Worm (Caenorhabditis elegans): ENCODE results near the gene F02H6.3.

Gene F02H6.3

DNA sequence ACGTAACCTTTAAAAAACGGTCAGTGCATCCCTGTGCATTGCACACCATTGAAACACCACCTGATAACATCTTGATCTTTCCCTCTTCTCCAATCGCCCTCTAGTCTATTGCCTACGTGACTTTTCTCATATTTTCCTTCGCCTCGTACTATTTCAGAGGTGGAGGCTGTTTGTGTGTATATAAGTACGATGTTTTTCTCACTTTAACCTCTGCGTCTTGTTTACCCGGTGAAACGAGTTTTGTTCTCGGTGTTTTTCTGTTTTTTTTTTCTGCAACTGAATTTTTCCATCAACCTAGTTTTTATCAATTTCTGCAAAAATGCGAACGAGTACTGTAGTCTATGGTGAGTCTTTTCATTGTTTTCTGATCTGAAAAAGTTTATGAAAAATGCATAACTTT, 16.5 kb downstream of the F02H6.3 start, which contains the start of gene sqrd-1:
TSS of gene sqrd-1 (plus strand) at position 158 of the 400 bp plus-strand sequence.
- TF ChIP-seq lir-3 (tag; optimal IDR thresholded peaks at IDR 0.05; ENCODE audit: poor library complexity), result no peak
- TF ChIP-seq ztf-4 (tag; optimal IDR thresholded peaks at IDR 0.05), result no peak
- no peak for TF ChIP-seq nhr-28 (tag; optimal IDR thresholded peaks at IDR 0.05)
- peak; percentile 40 for TF ChIP-seq rnt-1 (tag; optimal IDR thresholded peaks at IDR 0.05)
- TF ChIP-seq nhr-237 (tag; optimal IDR thresholded peaks at IDR 0.05), result no peak
- no peak for TF ChIP-seq tbx-2 (tag; optimal IDR thresholded peaks at IDR 0.05)
- TF ChIP-seq mep-1 (tag; optimal IDR thresholded peaks at IDR 0.05), result peak; percentile 42
- no peak for TF ChIP-seq unc-130 (tag; optimal IDR thresholded peaks at IDR 0.05)
- peak; percentile 53 for TF ChIP-seq nhr-20 (tag; optimal IDR thresholded peaks at IDR 0.05)
- TF ChIP-seq swsn-7 (tag; optimal IDR thresholded peaks at IDR 0.05), result no peak
- TF ChIP-seq dpl-1 (GFP tag; optimal IDR thresholded peaks at IDR 0.05), result peak in 1 of 3 experiments; percentile 0
- no peak for TF ChIP-seq zip-4 (GFP tag; optimal IDR thresholded peaks at IDR 0.05)
- peak; percentile 9 for TF ChIP-seq nhr-90 (tag; optimal IDR thresholded peaks at IDR 0.05; ENCODE audit: poor library complexity)
- peak in 1 of 2 experiments; percentile 23 for TF ChIP-seq mdl-1 (tag; optimal IDR thresholded peaks at IDR 0.05)
- peak; percentile 99 for TF ChIP-seq aha-1 (tag; optimal IDR thresholded peaks at IDR 0.05)
- no peak for TF ChIP-seq fkh-10 (GFP tag; optimal IDR thresholded peaks at IDR 0.05)
- TF ChIP-seq skn-1 (tag; optimal IDR thresholded peaks at IDR 0.05), result no peak
- no peak for TF ChIP-seq elt-2 (tag; optimal IDR thresholded peaks at IDR 0.05)
- TF ChIP-seq fos-1 (tag; optimal IDR thresholded peaks at IDR 0.05), result no peak
- no peak for TF ChIP-seq nhr-12 (tag; optimal IDR thresholded peaks at IDR 0.05)
- TF ChIP-seq nhr-71 (tag; optimal IDR thresholded peaks at IDR 0.05), result peak; percentile 24
- no peak for TF ChIP-seq ets-5 (GFP tag; IDR thresholded peaks at IDR 0.05)
- TF ChIP-seq lin-13 (GFP tag; optimal IDR thresholded peaks at IDR 0.05), result no peak
- TF ChIP-seq egl-13 (tag; optimal IDR thresholded peaks at IDR 0.05), result no peak
- TF ChIP-seq aly-2 (tag; optimal IDR thresholded peaks at IDR 0.05), result no peak
- peak in 1 of 2 experiments; percentile 21 for TF ChIP-seq efl-1 (optimal IDR thresholded peaks at IDR 0.05)
- peak in 1 of 2 experiments; percentile 79 for TF ChIP-seq efl-1 (GFP tag; optimal IDR thresholded peaks at IDR 0.05 in 1 of 2)
- TF ChIP-seq nhr-19 (GFP tag; conservative IDR thresholded peaks at IDR 0.05), result peak; percentile 42; the same call in 1 of the 2 replicates
- peak; percentile 82 for TF ChIP-seq nhr-85 (tag)
- TF ChIP-seq zag-1 (tag; optimal IDR thresholded peaks at IDR 0.05), result no peak
- peak; percentile 33 for TF ChIP-seq snu-23 (GFP tag; optimal IDR thresholded peaks at IDR 0.05)
- TF ChIP-seq grh-1 (GFP tag; IDR thresholded peaks at IDR 0.05), result peak; percentile 17; the same call in 1 of the 2 replicates
- TF ChIP-seq unc-30 (tag; optimal IDR thresholded peaks at IDR 0.05), result no peak
- TF ChIP-seq hlh-17 (GFP tag; optimal IDR thresholded peaks at IDR 0.05; ENCODE audit: borderline replicate concordance), result no peak
- TF ChIP-seq ces-1 (GFP tag; optimal IDR thresholded peaks at IDR 0.05), result no peak
- TF ChIP-seq blmp-1 (tag; optimal IDR thresholded peaks at IDR 0.05), result no peak
- no peak for TF ChIP-seq fkh-4 (tag; optimal IDR thresholded peaks at IDR 0.05; ENCODE audit: borderline replicate concordance)
- no peak for TF ChIP-seq unc-86 (tag; optimal IDR thresholded peaks at IDR 0.05)
- peak in 1 of 2 experiments; percentile 26 for TF ChIP-seq lsy-2 (tag; optimal IDR thresholded peaks at IDR 0.05)
- TF ChIP-seq C34B4.2 (tag; optimal IDR thresholded peaks at IDR 0.05), result no peak
- TF ChIP-seq pag-3 (tag; optimal IDR thresholded peaks at IDR 0.05; ENCODE audit: borderline replicate concordance, insufficient read depth), result no peak
- peak; percentile 54 for TF ChIP-seq lin-14 (GFP tag; optimal IDR thresholded peaks at IDR 0.05)

DNA sequence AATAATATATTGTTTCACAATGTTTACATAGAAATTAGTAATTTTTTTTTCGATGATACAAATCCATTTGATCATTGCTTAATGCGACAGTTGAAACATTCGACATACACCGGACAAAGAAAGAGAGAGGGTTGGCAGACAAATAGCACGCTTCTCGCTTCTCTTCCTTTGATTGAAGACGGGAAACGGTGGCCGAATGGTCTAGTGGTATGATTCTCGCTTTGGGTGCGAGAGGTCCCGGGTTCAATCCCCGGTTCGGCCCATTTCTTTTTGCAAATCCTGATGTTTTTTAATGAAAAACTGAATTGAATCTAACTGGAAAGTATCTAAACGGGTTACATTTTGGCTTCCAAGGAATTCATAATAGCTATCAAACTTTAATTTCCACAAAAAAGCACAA, 21.7 kb downstream of the F02H6.3 start:
- TF ChIP-seq nhr-12 (tag; optimal IDR thresholded peaks at IDR 0.05), result no peak
- no peak for TF ChIP-seq sup-37 (GFP tag; optimal IDR thresholded peaks at IDR 0.05)
- TF ChIP-seq pag-3 (tag; optimal IDR thresholded peaks at IDR 0.05; ENCODE audit: borderline replicate concordance, insufficient read depth), result no peak
- TF ChIP-seq fkh-8 (tag; optimal IDR thresholded peaks at IDR 0.05), result no peak
- no peak for TF ChIP-seq fos-1 (tag; optimal IDR thresholded peaks at IDR 0.05)
- no peak for TF ChIP-seq irx-1 (tag; optimal IDR thresholded peaks at IDR 0.05)
- TF ChIP-seq ceh-82 (tag; optimal IDR thresholded peaks at IDR 0.05), result peak in 1 of 3 experiments; percentile 17
- TF ChIP-seq nhr-19 (GFP tag; conservative IDR thresholded peaks at IDR 0.05), result peak; percentile 34
- TF ChIP-seq tlp-1 (tag; optimal IDR thresholded peaks at IDR 0.05), result no peak
- TF ChIP-seq nhr-237 (tag; optimal IDR thresholded peaks at IDR 0.05), result no peak
- TF ChIP-seq rnt-1 (tag; optimal IDR thresholded peaks at IDR 0.05), result peak; percentile 63
- no peak for TF ChIP-seq ama-1 (optimal IDR thresholded peaks at IDR 0.05)
- TF ChIP-seq mef-2 (tag; optimal IDR thresholded peaks at IDR 0.05), result no peak
- no peak for TF ChIP-seq sox-4 (tag; optimal IDR thresholded peaks at IDR 0.05)
- peak; percentile 5 for TF ChIP-seq skn-1 (tag; optimal IDR thresholded peaks at IDR 0.05)
- TF ChIP-seq ceh-88 (GFP tag; IDR thresholded peaks at IDR 0.05), result no peak
- no peak for TF ChIP-seq lin-39 (tag; optimal IDR thresholded peaks at IDR 0.05)
- peak; percentile 4 for TF ChIP-seq swsn-7 (tag; optimal IDR thresholded peaks at IDR 0.05)
- TF ChIP-seq dpl-1 (GFP tag; optimal IDR thresholded peaks at IDR 0.05), result peak in 1 of 3 experiments; percentile 25
- TF ChIP-seq ces-1 (GFP tag; optimal IDR thresholded peaks at IDR 0.05), result no peak
- TF ChIP-seq sptf-1 (tag; optimal IDR thresholded peaks at IDR 0.05), result no peak
- TF ChIP-seq unc-130 (tag; optimal IDR thresholded peaks at IDR 0.05), result no peak
- TF ChIP-seq aha-1 (tag; optimal IDR thresholded peaks at IDR 0.05), result no peak

All from whole organism, L1 larva.